Worm (Caenorhabditis elegans): Measurements from ENCODE around the gene gpch-1.

DNA sequence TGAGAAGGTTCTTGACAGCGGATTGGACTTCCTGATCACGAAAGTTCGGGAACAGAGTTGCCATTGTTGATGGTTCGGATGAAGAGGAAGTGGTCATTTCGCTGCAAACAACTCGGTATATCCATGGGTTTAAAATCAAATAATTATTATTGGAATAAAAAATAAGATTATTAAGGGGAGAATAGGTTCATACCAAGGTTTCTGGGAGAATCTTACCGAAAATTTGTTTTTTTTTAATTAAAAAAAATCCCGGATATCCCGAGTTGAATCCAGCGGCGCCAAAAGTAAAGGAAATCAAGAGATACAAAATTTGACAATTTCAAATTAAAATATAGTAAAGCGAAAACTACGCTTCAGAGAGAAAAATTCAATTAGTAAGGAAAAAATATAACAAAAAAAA lies 9.6 kb downstream of the gpch-1 start, which contains the start of the genes R07E5.19 and pdcd-2:
- no peak for TF ChIP-seq nfya-1 (tag; optimal IDR thresholded peaks at IDR 0.05)
- TF ChIP-seq K02D7.2 (tag; optimal IDR thresholded peaks at IDR 0.05) = no peak
- TF ChIP-seq sox-4 (tag; optimal IDR thresholded peaks at IDR 0.05) = no peak
- TF ChIP-seq zip-5 (tag; optimal IDR thresholded peaks at IDR 0.05) = no peak
- TF ChIP-seq hlh-30 (tag; optimal IDR thresholded peaks at IDR 0.05; ENCODE audit: insufficient read depth) = no peak
- no peak for TF ChIP-seq pax-1 (tag; optimal IDR thresholded peaks at IDR 0.05)
- no peak for TF ChIP-seq ets-4 (tag; optimal IDR thresholded peaks at IDR 0.05)
- no peak for TF ChIP-seq ttx-3 (tag; optimal IDR thresholded peaks at IDR 0.05)
- TF ChIP-seq eyg-1 (tag; optimal IDR thresholded peaks at IDR 0.05) = no peak

Measured in whole organism, late embryonic.